Worm (Caenorhabditis elegans) whole organism, L4 larva: ENCODE results near the gene F40G9.9.

Source experiments
- F44E2.7 ChIP-seq: fragments of 200-800 bp; sonication (Bioruptor generic); IDR thresholded peaks from 2 replicates; pipeline ENCODE4 v2.1.2; 2022; ENCODE audit warnings: missing genetic modification characterization, missing compliant biosample characterization
- R02D3.7 ChIP-seq: fragments of 150-350 bp; sonication (generic microtip); optimal IDR thresholded peaks from 3 replicates; lab custom pipeline; 2014; ENCODE audit warnings: missing biosample characterization, missing genetic modification characterization
- T20F7.1 ChIP-seq: fragments of 200-800 bp; sonication (Bioruptor generic); optimal IDR thresholded peaks from 2 replicates; lab custom pipeline; 2018; ENCODE audit warnings: mild to moderate bottlenecking, missing genetic modification characterization, missing compliant biosample characterization
- T26A8.4 ChIP-seq: fragments of 200-800 bp; sonication (Bioruptor generic); IDR thresholded peaks from 2 replicates; pipeline ENCODE4 v1.3.6; 2022; ENCODE audit warnings: missing genetic modification characterization, missing compliant biosample characterization
- Y5F2A.4 ChIP-seq: fragments of 200-800 bp; sonication (Bioruptor generic); optimal IDR thresholded peaks from 2 replicates; lab custom pipeline; 2018; ENCODE audit warnings: mild to moderate bottlenecking, missing genetic modification characterization, missing compliant biosample characterization
- attf-4 ChIP-seq: sonication (generic microtip); optimal IDR thresholded peaks from 3 replicates; lab custom pipeline; 2017; ENCODE audit warnings: missing biosample characterization, missing genetic modification characterization
- ceh-20 ChIP-seq: fragments of 200-800 bp; sonication (Bioruptor generic); IDR thresholded peaks from 2 replicates; pipeline ENCODE4 v1.3.6; 2022; ENCODE audit warnings: missing genetic modification reagents, missing genetic modification characterization, missing compliant biosample characterization
- ceh-32 ChIP-seq: sonication (generic microtip); optimal IDR thresholded peaks from 2 replicates; lab custom pipeline; 2016; ENCODE audit warnings: mild to moderate bottlenecking, missing genetic modification characterization, missing compliant biosample characterization; ENCODE audit not compliant: poor library complexity
- daf-16 ChIP-seq, 3 experiments: sonication (generic microtip); optimal IDR thresholded peaks; 2 replicates each; lab custom pipeline; 2016 to 2017; ENCODE audit warnings: missing genetic modification characterization in 3 of 3, missing genetic modification reagents in 3 of 3, mild to moderate bottlenecking in 2 of 3, missing compliant biosample characterization in 2 of 3, missing biosample characterization in 1 of 3, moderate library complexity in 1 of 3
- daf-19 ChIP-seq: fragments of 200-800 bp; sonication (Bioruptor generic); conservative IDR thresholded peaks from 2 replicates; pipeline ENCODE4 v1.3.6; 2022; ENCODE audit warnings: missing genetic modification characterization, missing compliant biosample characterization
- dmd-6 ChIP-seq: fragments of 200-800 bp; sonication (Bioruptor generic); IDR thresholded peaks from 2 replicates; pipeline ENCODE4 v1.3.6; 2022; ENCODE audit warnings: missing genetic modification reagents, missing genetic modification characterization, missing compliant biosample characterization
- dmd-9 ChIP-seq: fragments of 200-800 bp; sonication (Bioruptor generic); IDR thresholded peaks from 2 replicates; pipeline ENCODE4 v1.3.6; 2022; ENCODE audit warnings: missing genetic modification reagents, missing genetic modification characterization, missing compliant biosample characterization
- dpl-1 ChIP-seq: fragments of 150-350 bp; optimal IDR thresholded peaks from 2 replicates; lab custom pipeline; 2014; ENCODE audit warnings: missing biosample characterization, missing genetic modification reagents, missing genetic modification characterization
- dve-1 ChIP-seq: sonication (generic microtip); optimal IDR thresholded peaks from 2 replicates; lab custom pipeline; 2017; ENCODE audit warnings: antibody characterized with exemption, mild to moderate bottlenecking, missing genetic modification characterization, missing compliant biosample characterization; ENCODE audit not compliant: insufficient read depth
- egl-27 ChIP-seq: sonication (generic microtip); optimal IDR thresholded peaks from 3 replicates; lab custom pipeline; 2017; ENCODE audit warnings: missing biosample characterization, missing genetic modification reagents, missing genetic modification characterization
- egl-43 ChIP-seq: fragments of 200-800 bp; sonication (Bioruptor generic); IDR thresholded peaks from 2 replicates; pipeline ENCODE4 v1.3.6; 2022; ENCODE audit warnings: missing genetic modification reagents, missing genetic modification characterization, missing compliant biosample characterization
- fos-1 ChIP-seq: fragments of 150-350 bp; optimal IDR thresholded peaks from 2 replicates; lab custom pipeline; 2014; ENCODE audit warnings: missing biosample characterization, missing genetic modification characterization
- hlh-11 ChIP-seq: fragments of 200-800 bp; sonication (Bioruptor generic); optimal IDR thresholded peaks from 2 replicates; lab custom pipeline; 2018; ENCODE audit warnings: mild to moderate bottlenecking, missing genetic modification characterization, missing compliant biosample characterization
- lsy-2 ChIP-seq, 2 experiments: fragments of 150-350 bp in 1 of 2; sonication (generic microtip) in 1 of 2; optimal IDR thresholded peaks; 2 replicates each; lab custom pipeline; 2014 to 2017; ENCODE audit warnings: missing biosample characterization in 2 of 2, missing genetic modification characterization in 2 of 2
- madf-9 ChIP-seq: fragments of 200-800 bp; sonication (Bioruptor generic); conservative IDR thresholded peaks from 2 replicates; pipeline ENCODE4 v1.3.6; 2022; ENCODE audit warnings: missing genetic modification reagents, missing genetic modification characterization, missing compliant biosample characterization
- mdt-29 ChIP-seq: fragments of 200-800 bp; sonication (Bioruptor generic); IDR thresholded peaks from 2 replicates; pipeline ENCODE4 v1.3.6; 2022; ENCODE audit warnings: missing genetic modification reagents, missing genetic modification characterization, missing compliant biosample characterization
- nhr-10 ChIP-seq: fragments of 150-350 bp; optimal IDR thresholded peaks from 2 replicates; lab custom pipeline; 2014; ENCODE audit warnings: missing biosample characterization, missing genetic modification characterization
- nhr-28 ChIP-seq: fragments of 150-350 bp; optimal IDR thresholded peaks from 2 replicates; lab custom pipeline; 2014; ENCODE audit warnings: missing biosample characterization, missing genetic modification characterization
- nhr-42 ChIP-seq: fragments of 200-800 bp; sonication (Bioruptor generic); IDR thresholded peaks from 2 replicates; pipeline ENCODE4 v1.3.6; 2022; ENCODE audit warnings: missing genetic modification characterization, missing compliant biosample characterization
- nhr-76 ChIP-seq: fragments of 150-350 bp; optimal IDR thresholded peaks from 2 replicates; lab custom pipeline; 2014; ENCODE audit warnings: missing biosample characterization, missing genetic modification characterization
- nhr-77 ChIP-seq: fragments of 150-350 bp; optimal IDR thresholded peaks from 2 replicates; lab custom pipeline; 2014; ENCODE audit warnings: missing biosample characterization, missing genetic modification characterization
- php-3 ChIP-seq: fragments of 200-800 bp; sonication (Bioruptor generic); IDR thresholded peaks from 2 replicates; pipeline ENCODE4 v1.3.6; 2022; ENCODE audit warnings: missing genetic modification reagents, missing genetic modification characterization, missing compliant biosample characterization
- pqm-1 ChIP-seq: sonication (generic microtip); optimal IDR thresholded peaks from 2 replicates; lab custom pipeline; 2017; ENCODE audit warnings: missing biosample characterization, missing genetic modification characterization
- rbr-2 ChIP-seq: sonication (generic microtip); optimal IDR thresholded peaks from 2 replicates; lab custom pipeline; 2016; ENCODE audit warnings: missing genotype, missing genetic modification characterization, missing compliant biosample characterization
- saeg-2 ChIP-seq: fragments of 200-800 bp; sonication (Bioruptor generic); IDR thresholded peaks from 2 replicates; pipeline ENCODE4 v1.3.6; 2022; ENCODE audit warnings: missing genetic modification reagents, missing genetic modification characterization, missing compliant biosample characterization
- skn-1 ChIP-seq: fragments of 150-350 bp; optimal IDR thresholded peaks from 2 replicates; lab custom pipeline; 2014; ENCODE audit warnings: missing biosample characterization, missing genetic modification characterization
- spr-1 ChIP-seq: sonication (generic microtip); optimal IDR thresholded peaks from 2 replicates; lab custom pipeline; 2016; ENCODE audit warnings: mild to moderate bottlenecking, missing genetic modification characterization, missing compliant biosample characterization
- unc-130 ChIP-seq: sonication (generic microtip); optimal IDR thresholded peaks from 2 replicates; lab custom pipeline; 2016; ENCODE audit warnings: missing genetic modification reagents, missing genetic modification characterization, missing compliant biosample characterization
- unc-62 ChIP-seq, 3 experiments: fragments of 150-350 bp in 1 of 3; sonication (generic microtip); optimal IDR thresholded peaks in 2 of 3; peaks in 1 of 3; 1 replicate in 1 of 3; 2 replicates in 2 of 3; lab custom pipeline; 2014 to 2017; ENCODE audit warnings: missing biosample characterization in 3 of 3, missing genetic modification characterization in 3 of 3, missing genetic modification reagents in 3 of 3, missing genotype in 1 of 3
- zag-1 ChIP-seq: fragments of 150-350 bp; optimal IDR thresholded peaks from 2 replicates; lab custom pipeline; 2014; ENCODE audit warnings: missing biosample characterization, missing genetic modification characterization
- zip-11 ChIP-seq: fragments of 200-800 bp; sonication (Bioruptor generic); IDR thresholded peaks from 2 replicates; pipeline ENCODE4 v1.3.6; 2022; ENCODE audit warnings: missing genetic modification characterization, missing compliant biosample characterization
- zip-2 ChIP-seq: fragments of 150-350 bp; optimal IDR thresholded peaks from 2 replicates; lab custom pipeline; 2014; ENCODE audit warnings: missing biosample characterization, missing genetic modification characterization
- ztf-11 ChIP-seq: fragments of 150-350 bp; optimal IDR thresholded peaks from 2 replicates; lab custom pipeline; 2014; ENCODE audit warnings: missing biosample characterization, missing genetic modification characterization

F40G9.9 gene

ce11 chrIII:149132-149531 is 22.4 kb downstream of the F40G9.9 start:
- TF ChIP-seq nhr-42 (GFP tag; lab: Robert Waterston, UW) (no peak), unc-62 (GFP tag; optimal IDR thresholded peaks at IDR 0.05 in 1 of 2; lab: Kevin White, UChicago) (peak in 1 of 2 experiments; percentile 60), unc-62 (tag; optimal IDR thresholded peaks at IDR 0.05; lab: Kevin White, UChicago) (no peak), Y5F2A.4 (GFP tag; lab: Kevin White, UChicago) (no peak), unc-130 (GFP tag; lab: Kevin White, UChicago) (no peak), daf-19 (GFP tag; lab: Robert Waterston, UW) (no peak), rbr-2 (tag; lab: Kevin White, UChicago) (no peak), mdt-29 (GFP tag; lab: Robert Waterston, UW) (no peak), nhr-28 (tag; lab: Kevin White, UChicago) (no peak)

ce11 chrIII:147570-148076 is 23.9 kb downstream of the F40G9.9 start, which contains the start of gene sqst-5:
sqst-5 (minus strand) TSS chrIII:147620.
- TF ChIP-seq nhr-28 (tag; lab: Kevin White, UChicago) (peak; percentile 66), zip-11 (no peak), zip-2 (tag; lab: Kevin White, UChicago) (no peak), nhr-10 (no peak), nhr-77 (tag; lab: Kevin White, UChicago) (no peak), lsy-2 (tag; optimal IDR thresholded peaks at IDR 0.05; lab: Kevin White, UChicago) (no peak), dmd-6 (GFP tag; lab: Robert Waterston, UW) (peak; percentile 34; the same call in 1 of the 2 replicates), egl-27 (tag; lab: Kevin White, UChicago) (no peak), saeg-2 (no peak), dpl-1 (GFP tag; lab: Kevin White, UChicago) (no peak), pqm-1 (tag; lab: Kevin White, UChicago) (peak; percentile 63), ceh-32 (no peak), daf-16 (GFP tag; optimal IDR thresholded peaks at IDR 0.05; lab: Kevin White, UChicago) (no peak), daf-16 (tag; optimal IDR thresholded peaks at IDR 0.05; lab: Kevin White, UChicago) (peak; percentile 46), ztf-11 (tag; lab: Kevin White, UChicago) (no peak), fos-1 (tag; lab: Kevin White, UChicago) (no peak), skn-1 (tag; lab: Kevin White, UChicago) (no peak), spr-1 (tag; lab: Kevin White, UChicago) (no peak), dmd-9 (GFP tag; lab: Robert Waterston, UW) (no peak), dve-1 (tag; lab: Kevin White, UChicago) (peak; percentile 66), attf-4 (tag; lab: Kevin White, UChicago) (no peak), Y5F2A.4 (GFP tag; lab: Kevin White, UChicago) (no peak), R02D3.7 (tag; lab: Kevin White, UChicago) (no peak), T20F7.1 (GFP tag; lab: Kevin White, UChicago) (peak; percentile 33), hlh-11 (tag; lab: Kevin White, UChicago) (peak; percentile 15), nhr-76 (no peak), php-3 (GFP tag; lab: Robert Waterston, UW) (no peak), ceh-20 (GFP tag; lab: Robert Waterston, UW) (no peak)
- TF ChIP-seq, all 104 proteins: peak for 7

- no peak for TF ChIP-seq hlh-11 (tag; lab: Kevin White, UChicago)
- no peak for TF ChIP-seq F44E2.7 (GFP tag; lab: Robert Waterston, UW)
Observed at ce11 chrIII:146369-146768, 25.1 kb downstream of the F40G9.9 start, which contains the start of gene fbxb-84. fbxb-84 (minus strand) TSS chrIII:146469.

- no peak for TF ChIP-seq T26A8.4 (GFP tag; lab: Robert Waterston, UW)
- no peak for TF ChIP-seq zag-1 (tag; lab: Kevin White, UChicago)
- TF ChIP-seq egl-43 (GFP tag; lab: Robert Waterston, UW): no peak
- no peak for TF ChIP-seq saeg-2
- no peak for TF ChIP-seq madf-9
- TF ChIP-seq, all 104 proteins: peak for 0
Observed at ce11 chrIII:145078-145477, 26.4 kb downstream of the F40G9.9 start, which contains the start of the genes T17A3.12 and fbxb-83. T17A3.12 (minus strand) TSS chrIII:145178. fbxb-83 (minus strand) TSS chrIII:145211.
